Worm (Caenorhabditis elegans): ENCODE data around the gene eef-1B.1.

The eef-1B.1 gene

ce11 chrIII:8020823-8021332 lies 47.7 kb upstream of the eef-1B.1 start, which contains the start of gene lin-36 (continued):
- TF ChIP-seq lin-15B (tag; optimal IDR thresholded peaks at IDR 0.05) (no peak), daf-16 (GFP tag; optimal IDR thresholded peaks at IDR 0.05) (no peak), daf-16 (tag; optimal IDR thresholded peaks at IDR 0.05) (peak; percentile 51), nhr-11 (tag; optimal IDR thresholded peaks at IDR 0.05) (no peak), nhr-28 (tag; optimal IDR thresholded peaks at IDR 0.05) (peak; percentile 68), attf-4 (tag; optimal IDR thresholded peaks at IDR 0.05) (no peak), pha-4 (GFP tag; IDR thresholded peaks at IDR 0.05) (no peak), pha-4 (tag; optimal IDR thresholded peaks at IDR 0.05) (peak; percentile 74), spr-1 (tag; optimal IDR thresholded peaks at IDR 0.05) (no peak), F37D6.2 (tag; optimal IDR thresholded peaks at IDR 0.05) (peak; percentile 24), dpl-1 (GFP tag; optimal IDR thresholded peaks at IDR 0.05) (peak; percentile 89), nhr-25 (tag; optimal IDR thresholded peaks at IDR 0.05; ENCODE audit: borderline replicate concordance, insufficient read depth) (peak; percentile 11), mep-1 (tag; optimal IDR thresholded peaks at IDR 0.05) (peak; percentile 79), aha-1 (tag) (peak; percentile 6), hif-1 (tag; optimal IDR thresholded peaks at IDR 0.05) (peak in 1 of 2 experiments; percentile 58), nhr-76 (tag; optimal IDR thresholded peaks at IDR 0.05) (no peak), lsy-2 (tag; optimal IDR thresholded peaks at IDR 0.05) (peak in 1 of 2 experiments; percentile 90), lin-38 (GFP tag; IDR thresholded peaks at IDR 0.05) (peak; percentile 71), F44E2.7 (GFP tag; IDR thresholded peaks at IDR 0.05) (no peak), T26A8.4 (GFP tag; IDR thresholded peaks at IDR 0.05) (peak; percentile 56), madf-9 (GFP tag; conservative IDR thresholded peaks at IDR 0.05) (0 out of 2 replicates have a peak, but pooled peaks have one; percentile 21)

ce11 chrIII:8017053-8017452 lies 43.9 kb upstream of the eef-1B.1 start:
- TF ChIP-seq daf-16 (GFP tag; optimal IDR thresholded peaks at IDR 0.05) = no peak
- TF ChIP-seq daf-16 (tag; optimal IDR thresholded peaks at IDR 0.05) = peak; percentile 96
- no peak for TF ChIP-seq nhr-11 (tag; optimal IDR thresholded peaks at IDR 0.05)

DNA sequence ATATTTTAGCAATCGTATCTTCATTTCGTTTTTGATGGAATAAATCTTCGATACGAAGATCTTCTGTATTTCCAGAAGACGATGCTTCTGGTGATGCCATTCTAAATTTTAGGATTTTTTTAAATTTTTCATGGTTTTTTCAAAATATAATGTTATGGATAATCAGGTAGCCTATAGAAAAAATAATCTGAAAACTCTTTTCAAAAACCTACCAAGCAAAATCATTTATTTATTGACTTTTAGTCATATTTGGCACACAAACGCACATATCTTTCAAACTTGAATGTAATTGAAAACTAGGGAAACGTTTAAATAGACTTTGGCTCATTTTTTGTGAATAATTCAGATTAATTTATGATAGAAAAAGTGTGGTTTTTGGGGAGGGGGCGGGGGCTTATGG lies 43.3 kb upstream of the eef-1B.1 start, which contains the start of gene F44B9.5:
TSS of gene F44B9.5 (minus strand) at position 101 of the 400 bp plus-strand sequence.
- TF ChIP-seq nhr-76 (tag; optimal IDR thresholded peaks at IDR 0.05) (no peak), aha-1 (tag) (peak; percentile 42)

DNA sequence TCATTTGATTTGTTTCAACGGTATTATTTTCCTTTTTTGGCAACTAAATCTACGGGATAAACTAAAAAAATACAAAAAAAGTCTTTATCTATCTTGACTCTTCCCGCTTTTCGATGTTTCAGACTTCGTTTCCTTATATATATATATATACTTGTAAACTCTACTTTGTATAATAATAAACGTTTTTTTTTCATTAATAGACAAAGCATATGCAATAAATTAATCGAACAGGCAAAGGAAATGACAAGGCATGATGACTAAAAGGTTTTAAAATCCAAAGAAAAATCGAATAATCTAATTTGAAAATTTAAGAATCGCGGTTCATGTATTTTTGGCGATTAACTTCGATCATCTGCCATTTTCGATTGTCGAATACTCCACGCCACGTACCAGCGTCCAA lies 40.4 kb upstream of the eef-1B.1 start:
- no peak for TF ChIP-seq mdt-29 (GFP tag; IDR thresholded peaks at IDR 0.05)
- no peak for TF ChIP-seq lin-38 (GFP tag; IDR thresholded peaks at IDR 0.05)
- TF ChIP-seq ceh-44 (GFP tag; IDR thresholded peaks at IDR 0.05) = no peak
- no peak for TF ChIP-seq madf-9 (GFP tag; conservative IDR thresholded peaks at IDR 0.05)
- no peak for TF ChIP-seq unc-62 (GFP tag; optimal IDR thresholded peaks at IDR 0.05 in 1 of 2)
- no peak for TF ChIP-seq unc-62 (tag; optimal IDR thresholded peaks at IDR 0.05)
- no peak for TF ChIP-seq fos-1 (tag; optimal IDR thresholded peaks at IDR 0.05)
- TF ChIP-seq arid-1 (GFP tag; conservative IDR thresholded peaks at IDR 0.05) = no peak
- TF ChIP-seq hif-1 (tag; optimal IDR thresholded peaks at IDR 0.05) = no peak
- TF ChIP-seq daf-16 (GFP tag; optimal IDR thresholded peaks at IDR 0.05) = no peak
- no peak for TF ChIP-seq daf-16 (tag; optimal IDR thresholded peaks at IDR 0.05)
- no peak for TF ChIP-seq ctbp-1 (GFP tag; IDR thresholded peaks at IDR 0.05)

DNA sequence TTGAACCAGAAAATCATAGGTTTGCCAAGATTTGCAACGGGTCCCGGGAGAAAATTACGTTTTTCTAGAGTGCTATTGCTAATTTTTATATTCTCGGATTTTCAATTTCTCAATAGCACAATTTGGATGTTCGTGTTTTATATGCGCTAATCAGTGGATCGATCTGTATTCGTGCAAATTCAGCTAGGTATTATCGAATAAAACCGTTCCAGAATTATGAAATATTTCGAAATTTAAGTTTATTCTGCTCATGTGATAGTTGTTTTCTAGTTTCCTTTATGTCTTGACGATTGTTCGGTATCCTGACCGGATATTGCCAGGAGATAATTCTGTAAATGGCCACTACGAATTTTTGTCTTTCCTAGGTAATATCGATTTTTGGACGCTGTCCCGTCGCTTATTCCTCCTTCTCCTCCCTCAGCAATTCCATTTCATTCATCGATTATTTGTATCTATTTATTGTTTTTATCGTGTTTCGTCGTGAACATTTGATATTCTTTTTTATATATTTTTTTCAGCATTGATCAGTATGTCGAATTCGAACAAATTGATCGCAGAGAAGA lies 37.2 kb upstream of the eef-1B.1 start, which contains the start of gene cit-1.2:
TSS of gene cit-1.2 (plus strand) at position 513 of the 563 bp plus-strand sequence.
- no peak for TF ChIP-seq aly-2 (tag; optimal IDR thresholded peaks at IDR 0.05)
- TF ChIP-seq zip-2 (tag; optimal IDR thresholded peaks at IDR 0.05) = peak; percentile 51
- no peak for TF ChIP-seq cey-2 (tag; optimal IDR thresholded peaks at IDR 0.05; ENCODE audit: borderline replicate concordance, insufficient read depth)
- no peak for TF ChIP-seq R02D3.7 (tag; optimal IDR thresholded peaks at IDR 0.05)
